Fruit fly (Drosophila melanogaster) whole organism, embryonic: Measurements from ENCODE around the gene Trf4-1.

Experiments used
- Antp ChIP-seq: fragments of 200-800 bp; sonication (Bioruptor generic); optimal IDR thresholded peaks from 3 replicates; lab custom pipeline; 2016; ENCODE audit warnings: missing biosample characterization, missing genetic modification characterization
- BtbVII ChIP-seq: fragments of 200-800 bp; sonication (Bioruptor generic); optimal IDR thresholded peaks from 3 replicates; lab custom pipeline; 2017; ENCODE audit warnings: missing biosample characterization, mild to moderate bottlenecking, missing genetic modification characterization
- CG10543 ChIP-seq: fragments of 200-800 bp; sonication (Bioruptor generic); optimal IDR thresholded peaks from 3 replicates; lab custom pipeline; 2017; ENCODE audit warnings: missing biosample characterization, mild to moderate bottlenecking, missing genetic modification characterization, moderate library complexity
- CG10979 ChIP-seq: fragments of 200-800 bp; sonication (Bioruptor generic); optimal IDR thresholded peaks from 2 replicates; lab custom pipeline; 2018; ENCODE audit warnings: missing biosample characterization, mild to moderate bottlenecking, missing genetic modification characterization, moderate library complexity
- CG11093 ChIP-seq: fragments of 200-800 bp; sonication (Bioruptor generic); IDR thresholded peaks from 3 replicates; pipeline ENCODE4 v1.3.6; 2022; ENCODE audit warnings: missing biosample characterization, missing genetic modification characterization
- CG12071 ChIP-seq: fragments of 200-800 bp; sonication (Bioruptor generic); optimal IDR thresholded peaks from 3 replicates; lab custom pipeline; 2018; ENCODE audit warnings: missing biosample characterization, mild to moderate bottlenecking, missing genetic modification characterization
- CG1233 ChIP-seq: fragments of 200-800 bp; sonication (Bioruptor generic); optimal IDR thresholded peaks from 4 replicates; lab custom pipeline; 2018; ENCODE audit warnings: missing biosample characterization, mild to moderate bottlenecking, missing genetic modification characterization
- CG12391 ChIP-seq: fragments of 200-800 bp; sonication (Bioruptor generic); optimal IDR thresholded peaks from 3 replicates; lab custom pipeline; 2018; ENCODE audit warnings: missing biosample characterization, mild to moderate bottlenecking, missing genetic modification characterization, moderate library complexity
- CG15601 ChIP-seq: fragments of 200-800 bp; sonication (Bioruptor generic); optimal IDR thresholded peaks from 3 replicates; lab custom pipeline; 2019; ENCODE audit warnings: missing biosample characterization, mild to moderate bottlenecking, missing genetic modification characterization, moderate library complexity
- CG1792 ChIP-seq: fragments of 200-800 bp; sonication (Bioruptor generic); optimal IDR thresholded peaks from 2 replicates; lab custom pipeline; 2016; ENCODE audit warnings: missing biosample characterization, missing genetic modification characterization
- CG18599 ChIP-seq: fragments of 200-800 bp; sonication (Bioruptor generic); optimal IDR thresholded peaks from 3 replicates; lab custom pipeline; 2017; ENCODE audit warnings: missing biosample characterization, missing genetic modification characterization, mild to moderate bottlenecking, moderate library complexity, missing genetic modification reagents
- CG2120 ChIP-seq: fragments of 200-800 bp; sonication (Bioruptor generic); optimal IDR thresholded peaks from 3 replicates; lab custom pipeline; 2016; ENCODE audit warnings: missing biosample characterization, missing genetic modification characterization
- CG31388 ChIP-seq: fragments of 200-800 bp; sonication (Bioruptor generic); optimal IDR thresholded peaks from 2 replicates; lab custom pipeline; 2016; ENCODE audit warnings: missing biosample characterization, missing genetic modification characterization
- CG3407 ChIP-seq: fragments of 200-800 bp; sonication (Bioruptor generic); optimal IDR thresholded peaks from 2 replicates; lab custom pipeline; 2018; ENCODE audit warnings: missing biosample characterization, mild to moderate bottlenecking, missing genetic modification characterization
- CG34422 ChIP-seq: fragments of 200-800 bp; sonication (Bioruptor generic); IDR thresholded peaks from 3 replicates; pipeline ENCODE4 v1.3.6; 2022; ENCODE audit warnings: missing biosample characterization, missing genetic modification characterization
- CG42726 ChIP-seq: fragments of 200-800 bp; sonication (Bioruptor generic); IDR thresholded peaks from 2 replicates; pipeline ENCODE4 v1.3.6; 2022; ENCODE audit warnings: missing biosample characterization, missing genetic modification characterization; ENCODE audit not compliant: partially characterized antibody
- CG4282 ChIP-seq: fragments of 200-800 bp; sonication (Bioruptor generic); optimal IDR thresholded peaks from 2 replicates; lab custom pipeline; 2016; ENCODE audit warnings: missing biosample characterization, missing genetic modification characterization
- CG4360 ChIP-seq: fragments of 200-800 bp; sonication (Bioruptor generic); IDR thresholded peaks from 2 replicates; pipeline ENCODE4 v1.3.6; 2022; ENCODE audit warnings: missing biosample characterization, missing genetic modification characterization
- CG6272 ChIP-seq: fragments of 200-800 bp; sonication (Bioruptor generic); IDR thresholded peaks from 2 replicates; pipeline ENCODE4 v1.3.6; 2022; ENCODE audit warnings: missing biosample characterization, missing genetic modification characterization
- CG6854 ChIP-seq: fragments of 200-800 bp; sonication (Bioruptor generic); optimal IDR thresholded peaks from 3 replicates; lab custom pipeline; 2017; ENCODE audit warnings: missing biosample characterization, mild to moderate bottlenecking, missing genetic modification characterization
- CG7372 ChIP-seq: fragments of 200-800 bp; sonication (Bioruptor generic); IDR thresholded peaks from 2 replicates; pipeline ENCODE4 v1.3.6; 2022; ENCODE audit warnings: missing biosample characterization, missing genetic modification characterization
- CG9797 ChIP-seq: fragments of 200-800 bp; sonication (Bioruptor generic); optimal IDR thresholded peaks from 3 replicates; lab custom pipeline; 2018; ENCODE audit warnings: missing biosample characterization, mild to moderate bottlenecking, missing genetic modification characterization
- Camta ChIP-seq: fragments of 200-800 bp; sonication (Bioruptor generic); optimal IDR thresholded peaks from 2 replicates; lab custom pipeline; 2016; ENCODE audit warnings: missing biosample characterization, missing genetic modification characterization
- CkIIα-i1 ChIP-seq: fragments of 200-800 bp; sonication (Bioruptor generic); IDR thresholded peaks from 2 replicates; pipeline ENCODE4 v1.3.6; 2022; ENCODE audit warnings: missing biosample characterization, missing genetic modification characterization
- Dll ChIP-seq: fragments of 200-800 bp; sonication (Bioruptor generic); IDR thresholded peaks from 4 replicates; pipeline ENCODE4 v1.3.6; 2022; ENCODE audit warnings: missing biosample characterization, missing genetic modification characterization; ENCODE audit not compliant: partially characterized antibody
- Fer1 ChIP-seq: fragments of 200-800 bp; sonication (Bioruptor generic); optimal IDR thresholded peaks from 2 replicates; lab custom pipeline; 2017; ENCODE audit warnings: missing biosample characterization, mild to moderate bottlenecking, missing genetic modification characterization
- HLH54F ChIP-seq: fragments of 200-800 bp; sonication (Bioruptor generic); optimal IDR thresholded peaks from 3 replicates; lab custom pipeline; 2016; ENCODE audit warnings: missing biosample characterization, missing genetic modification characterization
- Jarid2 ChIP-seq: fragments of 200-800 bp; sonication (Bioruptor generic); optimal IDR thresholded peaks from 3 replicates; lab custom pipeline; 2017; ENCODE audit warnings: mild to moderate bottlenecking, missing biosample characterization, missing genetic modification reagents, missing genetic modification characterization
- Lim3 ChIP-seq: fragments of 200-800 bp; sonication (Bioruptor generic); IDR thresholded peaks from 2 replicates; pipeline ENCODE4 v1.3.6; 2022; ENCODE audit warnings: missing biosample characterization, missing genetic modification characterization
- MTF-1 ChIP-seq: fragments of 200-800 bp; sonication (Bioruptor generic); optimal IDR thresholded peaks from 2 replicates; lab custom pipeline; 2018; ENCODE audit warnings: missing biosample characterization, mild to moderate bottlenecking, missing genetic modification characterization, borderline replicate concordance
- Meics ChIP-seq: fragments of 200-800 bp; sonication (Bioruptor generic); optimal IDR thresholded peaks from 2 replicates; lab custom pipeline; 2017; ENCODE audit warnings: missing biosample characterization, mild to moderate bottlenecking, missing genetic modification characterization
- Mes4 ChIP-seq: fragments of 200-800 bp; sonication (Bioruptor generic); optimal IDR thresholded peaks from 2 replicates; lab custom pipeline; 2016; ENCODE audit warnings: missing biosample characterization, missing genetic modification characterization
- Oaz ChIP-seq: fragments of 200-800 bp; sonication (Bioruptor generic); IDR thresholded peaks from 2 replicates; pipeline ENCODE4 v1.3.6; 2022; ENCODE audit warnings: missing biosample characterization, missing genetic modification characterization
- Sin3A ChIP-seq: fragments of >200 bp; optimal IDR thresholded peaks from 2 replicates; lab custom pipeline; 2018
- Sox100B ChIP-seq: fragments of 200-800 bp; sonication (Bioruptor generic); optimal IDR thresholded peaks from 3 replicates; lab custom pipeline; 2018; ENCODE audit warnings: missing biosample characterization, mild to moderate bottlenecking, missing genetic modification characterization
- ash1 ChIP-seq: fragments of 200-800 bp; sonication (Bioruptor generic); optimal IDR thresholded peaks from 2 replicates; lab custom pipeline; 2018; ENCODE audit warnings: missing biosample characterization, mild to moderate bottlenecking, missing genetic modification characterization
- ato ChIP-seq: fragments of 200-800 bp; sonication (Bioruptor generic); IDR thresholded peaks from 2 replicates; pipeline ENCODE4 v1.3.6; 2022; ENCODE audit warnings: missing biosample characterization, missing genetic modification characterization; ENCODE audit not compliant: partially characterized antibody
- chn ChIP-seq: fragments of 200-800 bp; sonication (Bioruptor generic); optimal IDR thresholded peaks from 2 replicates; lab custom pipeline; 2016; ENCODE audit warnings: missing biosample characterization, missing genetic modification characterization
- disco-r ChIP-seq: fragments of 200-800 bp; sonication (Bioruptor generic); optimal IDR thresholded peaks from 2 replicates; lab custom pipeline; 2016; ENCODE audit warnings: missing biosample characterization, missing genetic modification characterization
- gce ChIP-seq: fragments of 200-800 bp; sonication (Bioruptor generic); IDR thresholded peaks from 3 replicates; pipeline ENCODE4 v1.3.6; 2022; ENCODE audit warnings: missing biosample characterization, missing genetic modification characterization
- gem ChIP-seq: fragments of 200-800 bp; sonication (Bioruptor generic); optimal IDR thresholded peaks from 2 replicates; lab custom pipeline; 2019; ENCODE audit warnings: missing biosample characterization, mild to moderate bottlenecking, missing genetic modification characterization, moderate library complexity
- kay ChIP-seq: fragments of 200-800 bp; sonication (Bioruptor generic); optimal IDR thresholded peaks from 2 replicates; lab custom pipeline; 2016; ENCODE audit warnings: missing biosample characterization, missing genetic modification characterization
- klu ChIP-seq: fragments of 200-800 bp; sonication (Bioruptor generic); IDR thresholded peaks from 2 replicates; pipeline ENCODE4 v1.3.6; 2022; ENCODE audit warnings: missing biosample characterization, missing genetic modification characterization
- kni ChIP-seq: fragments of 200-800 bp; sonication (Bioruptor generic); optimal IDR thresholded peaks from 3 replicates; lab custom pipeline; 2017; ENCODE audit warnings: mild to moderate bottlenecking, missing biosample characterization, missing genetic modification reagents, missing genetic modification characterization
- nau ChIP-seq: fragments of 200-800 bp; sonication (Bioruptor generic); optimal IDR thresholded peaks from 3 replicates; lab custom pipeline; 2017; ENCODE audit warnings: missing biosample characterization, mild to moderate bottlenecking, missing genetic modification characterization, missing genetic modification reagents
- pita ChIP-seq: fragments of 200-800 bp; sonication (Bioruptor generic); optimal IDR thresholded peaks from 2 replicates; lab custom pipeline; 2017; ENCODE audit warnings: missing biosample characterization, mild to moderate bottlenecking, missing genetic modification characterization
- sqz ChIP-seq: fragments of 200-800 bp; sonication (Bioruptor generic); optimal IDR thresholded peaks from 3 replicates; lab custom pipeline; 2018; ENCODE audit warnings: missing biosample characterization, mild to moderate bottlenecking, missing genetic modification characterization
- sr ChIP-seq: fragments of 200-800 bp; sonication (Bioruptor generic); IDR thresholded peaks from 3 replicates; pipeline ENCODE4 v1.3.6; 2022; ENCODE audit warnings: missing biosample characterization, missing genetic modification characterization
- yki ChIP-seq: fragments of >200 bp; optimal IDR thresholded peaks from 3 replicates; lab custom pipeline; 2018
- zfh1 ChIP-seq: fragments of 200-800 bp; sonication (Bioruptor generic); IDR thresholded peaks from 3 replicates; pipeline ENCODE4 v1.3.6; 2022; ENCODE audit warnings: missing biosample characterization, missing genetic modification characterization

Trf4-1 gene

dm6 chrX:8517121-8518024 is 42.7 kb upstream of the Trf4-1 start, which contains the start of gene Nrg (continued):
- TF ChIP-seq CG1233 (GFP tag; lab: Kevin White, UChicago): peak; percentile 21
- TF ChIP-seq Antp (GFP tag; lab: Kevin White, UChicago): peak; percentile 39
- TF ChIP-seq CG2120 (GFP tag; lab: Kevin White, UChicago): peak; percentile 27
- TF ChIP-seq zfh1 (GFP tag; lab: Robert Waterston, UW): no peak
- TF ChIP-seq CG12391 (tag; lab: Kevin White, UChicago): peak; percentile 44
- no peak for TF ChIP-seq CG4282 (GFP tag; lab: Kevin White, UChicago)
- peak; percentile 66 for TF ChIP-seq Fer1 (GFP tag; lab: Kevin White, UChicago)
- no peak for TF ChIP-seq disco-r (GFP tag; lab: Kevin White, UChicago)
- TF ChIP-seq CG42726: peak; percentile 99
- TF ChIP-seq pita: no peak
- TF ChIP-seq ash1 (GFP tag; lab: Kevin White, UChicago): peak; percentile 46
- no peak for TF ChIP-seq BtbVII (GFP tag; lab: Kevin White, UChicago)
- peak; percentile 43 for TF ChIP-seq CG18599 (GFP tag; lab: Kevin White, UChicago)
- no peak for TF ChIP-seq CG6272
- no peak for TF ChIP-seq CG6854 (GFP tag; lab: Kevin White, UChicago)
- TF ChIP-seq kay (GFP tag; lab: Kevin White, UChicago): no peak
- TF ChIP-seq gce (GFP tag; lab: Robert Waterston, UW): no peak
- peak; percentile 39 for TF ChIP-seq CG12071 (GFP tag; lab: Kevin White, UChicago)
- no peak for TF ChIP-seq Meics (GFP tag; lab: Kevin White, UChicago)
- TF ChIP-seq ato: peak; percentile 98
- peak; percentile 3 for TF ChIP-seq Mes4
- TF ChIP-seq CG15601 (tag; lab: Kevin White, UChicago): peak; percentile 62
- TF ChIP-seq Dll (GFP tag; lab: Robert Waterston, UW): peak; percentile 100
- TF ChIP-seq Lim3: no peak
- TF ChIP-seq CG31388 (GFP tag; lab: Kevin White, UChicago): no peak
- no peak for TF ChIP-seq Sox100B (GFP tag; lab: Kevin White, UChicago)
- TF ChIP-seq CG1792 (GFP tag; lab: Kevin White, UChicago): no peak
- TF ChIP-seq CG10979 (tag; lab: Kevin White, UChicago): peak; percentile 1
- TF ChIP-seq chn: peak; percentile 16
- TF ChIP-seq yki (lab: Kevin White, UChicago): no peak
- no peak for TF ChIP-seq CG11093 (GFP tag; lab: Robert Waterston, UW)
- TF ChIP-seq CG4360 (GFP tag; lab: Robert Waterston, UW): peak; percentile 27
- no peak for TF ChIP-seq Camta
- peak; percentile 73; the same call in 2 of the 3 replicates for TF ChIP-seq CG34422
- peak; percentile 10 for TF ChIP-seq Sin3A (lab: Kevin White, UChicago)
- TF ChIP-seq klu: no peak
- no peak for TF ChIP-seq CkIIα-i1 (GFP tag; lab: Robert Waterston, UW)
- TF ChIP-seq Jarid2 (GFP tag; lab: Kevin White, UChicago): peak; percentile 86
- no peak for TF ChIP-seq sr (GFP tag; lab: Robert Waterston, UW)
- TF ChIP-seq CG3407 (GFP tag; lab: Kevin White, UChicago): no peak
- TF ChIP-seq CG10543 (GFP tag; lab: Kevin White, UChicago): peak; percentile 65
- no peak for TF ChIP-seq CG7372 (GFP tag; lab: Robert Waterston, UW)
- TF ChIP-seq HLH54F (GFP tag; lab: Kevin White, UChicago): no peak
- no peak for TF ChIP-seq Oaz (GFP tag; lab: Robert Waterston, UW)
- peak; percentile 51 for TF ChIP-seq CG9797 (GFP tag; lab: Kevin White, UChicago)
- no peak for TF ChIP-seq kni (GFP tag; lab: Kevin White, UChicago)
- TF ChIP-seq sqz: peak; percentile 75
- TF ChIP-seq MTF-1: peak; percentile 58
- TF ChIP-seq nau (GFP tag; lab: Kevin White, UChicago): peak; percentile 22
- TF ChIP-seq gem (tag; lab: Kevin White, UChicago): no peak
